Worm (Caenorhabditis elegans) whole organism, young adult: Measurements from ENCODE around the gene bath-7.

Source experiments
- B0019.2 ChIP-seq: fragments of 200-800 bp; sonication (Bioruptor generic); conservative IDR thresholded peaks from 2 replicates; pipeline ENCODE4 v1.3.6; 2022; ENCODE audit warnings: missing genetic modification reagents, missing genetic modification characterization, missing compliant biosample characterization
- C06A6.2 ChIP-seq: fragments of 200-800 bp; sonication (Bioruptor generic); conservative IDR thresholded peaks from 2 replicates; pipeline ENCODE4 v1.3.6; 2022; ENCODE audit warnings: missing genetic modification characterization, missing compliant biosample characterization
- D2030.7 ChIP-seq: fragments of 200-800 bp; sonication (Bioruptor generic); IDR thresholded peaks from 2 replicates; pipeline ENCODE4 v1.3.6; 2022; ENCODE audit warnings: missing genetic modification reagents, missing genetic modification characterization, missing compliant biosample characterization
- F22D6.2 ChIP-seq: sonication (generic microtip); optimal IDR thresholded peaks from 2 replicates; lab custom pipeline; 2016; ENCODE audit warnings: mild to moderate bottlenecking, missing genetic modification characterization, missing compliant biosample characterization
- F23B12.7 ChIP-seq: sonication (generic microtip); optimal IDR thresholded peaks from 2 replicates; lab custom pipeline; 2017; ENCODE audit warnings: missing genetic modification characterization, mild to moderate bottlenecking, missing compliant biosample characterization, antibody characterized with exemption, moderate library complexity; ENCODE audit not compliant: insufficient read depth
- F52B5.7 ChIP-seq: sonication (generic microtip); optimal IDR thresholded peaks from 2 replicates; lab custom pipeline; 2016; ENCODE audit warnings: mild to moderate bottlenecking, missing genetic modification characterization, missing compliant biosample characterization
- K11D2.4 ChIP-seq: fragments of 200-800 bp; sonication (Bioruptor generic); IDR thresholded peaks from 2 replicates; pipeline ENCODE4 v1.3.6; 2022; ENCODE audit warnings: missing genetic modification reagents, missing genetic modification characterization, missing compliant biosample characterization
- Y95B8A.8 ChIP-seq: fragments of 200-800 bp; sonication (Bioruptor generic); IDR thresholded peaks from 2 replicates; pipeline ENCODE4 v1.3.6; 2022; ENCODE audit warnings: missing genetic modification reagents, missing genetic modification characterization, missing compliant biosample characterization
- ZK185.1 ChIP-seq: sonication (generic microtip); optimal IDR thresholded peaks from 2 replicates; lab custom pipeline; 2016; ENCODE audit warnings: mild to moderate bottlenecking, missing genetic modification characterization, missing compliant biosample characterization; ENCODE audit not compliant: poor library complexity, severe bottlenecking
- bed-2 ChIP-seq: fragments of 200-800 bp; sonication (Bioruptor generic); IDR thresholded peaks from 2 replicates; pipeline ENCODE4 v1.3.6; 2022; ENCODE audit warnings: missing genetic modification reagents, missing genetic modification characterization, missing compliant biosample characterization
- ceh-58 ChIP-seq: fragments of 200-800 bp; sonication (Bioruptor generic); IDR thresholded peaks from 2 replicates; pipeline ENCODE4 v1.3.6; 2022; ENCODE audit warnings: missing genetic modification characterization, missing compliant biosample characterization
- ceh-79 ChIP-seq: sonication (generic microtip); optimal IDR thresholded peaks from 2 replicates; lab custom pipeline; 2017; ENCODE audit warnings: mild to moderate bottlenecking, missing genetic modification characterization, missing compliant biosample characterization
- die-1 ChIP-seq: sonication (generic microtip); optimal IDR thresholded peaks from 2 replicates; lab custom pipeline; 2016; ENCODE audit warnings: missing genotype, mild to moderate bottlenecking, missing genetic modification characterization, missing compliant biosample characterization
- efl-1 ChIP-seq: fragments of 150-350 bp; optimal IDR thresholded peaks from 2 replicates; lab custom pipeline; 2014; ENCODE audit warnings: missing biosample characterization, missing genetic modification reagents, missing genetic modification characterization
- fkh-3 ChIP-seq: sonication (generic microtip); optimal IDR thresholded peaks from 2 replicates; lab custom pipeline; 2016; ENCODE audit warnings: mild to moderate bottlenecking, missing genetic modification characterization, missing compliant biosample characterization
- him-1 ChIP-seq: sonication (generic microtip); optimal IDR thresholded peaks from 2 replicates; lab custom pipeline; 2016; ENCODE audit warnings: missing genotype, missing genetic modification reagents, missing genetic modification characterization, missing compliant biosample characterization
- hrde-1 ChIP-seq: sonication (generic microtip); optimal IDR thresholded peaks from 2 replicates; lab custom pipeline; 2016; ENCODE audit warnings: missing genetic modification characterization, mild to moderate bottlenecking, missing compliant biosample characterization, moderate library complexity, missing genotype, missing genetic modification reagents, borderline replicate concordance
- lin-26 ChIP-seq: fragments of 200-800 bp; sonication (Bioruptor generic); IDR thresholded peaks from 2 replicates; pipeline ENCODE4 v1.3.6; 2022; ENCODE audit warnings: missing genetic modification reagents, missing genetic modification characterization, missing compliant biosample characterization
- lin-35 ChIP-seq, 3 experiments: fragments of 150-350 bp in 2 of 3; sonication (generic microtip) in 1 of 3; optimal IDR thresholded peaks; 2 replicates each; lab custom pipeline; 2014 to 2018; ENCODE audit warnings: missing biosample characterization in 3 of 3, missing genetic modification characterization in 3 of 3, missing genetic modification reagents in 3 of 3
- lir-1 ChIP-seq: fragments of 200-800 bp; sonication (Bioruptor generic); conservative IDR thresholded peaks from 2 replicates; pipeline ENCODE4 v1.3.6; 2022; ENCODE audit warnings: missing genetic modification reagents, missing genetic modification characterization, missing compliant biosample characterization
- madf-8 ChIP-seq: fragments of 200-800 bp; sonication (Bioruptor generic); conservative IDR thresholded peaks from 2 replicates; pipeline ENCODE4 v1.3.6; 2022; ENCODE audit warnings: missing genetic modification reagents, missing genetic modification characterization, missing compliant biosample characterization
- mes-4 ChIP-seq: sonication (generic microtip); optimal IDR thresholded peaks from 2 replicates; lab custom pipeline; 2016; ENCODE audit warnings: missing genotype, missing genetic modification characterization, missing compliant biosample characterization
- nfya-1 ChIP-seq: sonication (generic microtip); optimal IDR thresholded peaks from 2 replicates; lab custom pipeline; 2017; ENCODE audit warnings: antibody characterized with exemption, missing compliant biosample characterization, missing genetic modification characterization, borderline replicate concordance; ENCODE audit not compliant: insufficient read depth
- nhr-27 ChIP-seq: fragments of 200-800 bp; sonication (Bioruptor generic); optimal IDR thresholded peaks from 2 replicates; lab custom pipeline; 2018; ENCODE audit warnings: mild to moderate bottlenecking, missing genetic modification characterization, moderate library complexity, missing compliant biosample characterization
- pbrm-1 ChIP-seq: fragments of 200-800 bp; sonication (Bioruptor generic); IDR thresholded peaks from 2 replicates; pipeline ENCODE4 v1.3.6; 2022; ENCODE audit warnings: missing genetic modification reagents, missing genetic modification characterization, missing compliant biosample characterization
- repo-1 ChIP-seq: sonication (generic microtip); optimal IDR thresholded peaks from 2 replicates; lab custom pipeline; 2017; ENCODE audit warnings: mild to moderate bottlenecking, missing genetic modification characterization, missing compliant biosample characterization
- sdz-38 ChIP-seq: sonication (generic microtip); optimal IDR thresholded peaks from 2 replicates; lab custom pipeline; 2016; ENCODE audit warnings: missing genotype, missing genetic modification characterization, missing compliant biosample characterization
- snpc-1.3 ChIP-seq: sonication (generic microtip); optimal IDR thresholded peaks from 2 replicates; lab custom pipeline; 2017; ENCODE audit warnings: missing genetic modification characterization, mild to moderate bottlenecking, missing compliant biosample characterization, antibody characterized with exemption, moderate library complexity, missing genotype, missing genetic modification reagents; ENCODE audit not compliant: insufficient read depth
- sptf-2 ChIP-seq: fragments of 200-800 bp; sonication (Bioruptor generic); optimal IDR thresholded peaks from 2 replicates; lab custom pipeline; 2018; ENCODE audit warnings: mild to moderate bottlenecking, missing genetic modification characterization, missing compliant biosample characterization
- unc-130 ChIP-seq: sonication (generic microtip); optimal IDR thresholded peaks from 2 replicates; lab custom pipeline; 2016; ENCODE audit warnings: missing genetic modification reagents, missing genetic modification characterization, missing compliant biosample characterization
- zim-3 ChIP-seq: sonication (generic microtip); optimal IDR thresholded peaks from 2 replicates; lab custom pipeline; 2017; ENCODE audit warnings: mild to moderate bottlenecking, missing genetic modification characterization, moderate library complexity, missing compliant biosample characterization

bath-7 gene

DNA sequence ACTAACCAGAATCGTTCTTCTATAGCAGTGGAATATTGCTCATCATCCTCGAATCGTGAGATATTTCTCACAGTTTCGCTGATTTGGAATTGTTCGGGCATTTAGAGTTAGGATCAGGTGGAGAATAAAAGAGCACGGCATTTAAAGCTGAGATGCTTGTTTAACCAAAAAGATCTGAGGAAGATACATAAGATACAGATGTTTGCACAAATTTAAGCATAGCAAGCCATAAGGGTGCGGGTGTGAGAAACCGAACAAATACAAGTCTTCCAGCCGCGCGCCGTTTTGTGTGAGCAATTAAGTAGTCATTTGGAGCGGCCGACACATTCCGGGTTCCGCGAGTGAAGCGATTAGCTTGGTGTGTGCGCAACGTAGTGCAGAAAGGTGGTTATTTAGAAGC lies 34.5 kb downstream of the bath-7 start, which contains the start of gene math-7:
Gene math-7 (minus strand): TSS at position 101 of the 400 bp plus-strand sequence.
- TF ChIP-seq ZK185.1 (tag; lab: Kevin White, UChicago), result no peak
- TF ChIP-seq snpc-1.3, result no peak
- no peak for TF ChIP-seq mes-4 (tag; lab: Kevin White, UChicago)
- no peak for TF ChIP-seq fkh-3 (tag; lab: Kevin White, UChicago)
- TF ChIP-seq pbrm-1, result no peak
- TF ChIP-seq ceh-58 (GFP tag; lab: Robert Waterston, UW), result no peak
- TF ChIP-seq madf-8 (GFP tag; lab: Robert Waterston, UW), result no peak

DNA sequence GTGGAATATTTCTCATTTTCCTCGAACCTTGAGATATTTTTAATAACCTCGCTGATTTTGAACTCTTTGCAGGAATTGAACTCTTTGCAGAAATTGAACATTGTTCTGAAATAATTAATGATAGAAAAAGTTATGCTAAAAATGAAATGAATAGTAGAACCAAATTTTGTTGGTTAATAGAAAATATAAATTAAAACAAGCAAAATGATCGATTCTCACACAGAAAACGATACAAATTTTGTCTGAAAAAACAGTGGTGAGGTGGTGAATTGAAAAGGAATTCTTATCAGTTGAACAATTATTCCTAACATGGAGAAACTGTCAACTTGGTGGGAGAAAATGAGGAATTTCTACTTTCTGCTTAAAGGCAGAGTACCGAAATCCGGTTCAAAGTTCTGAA lies 36.3 kb downstream of the bath-7 start, which contains the start of gene math-6:
Gene math-6 (minus strand): TSS at position 101 of the 400 bp plus-strand sequence.
- no peak for TF ChIP-seq F52B5.7 (tag; lab: Kevin White, UChicago)
- TF ChIP-seq, all 124 proteins: peak for 0

DNA sequence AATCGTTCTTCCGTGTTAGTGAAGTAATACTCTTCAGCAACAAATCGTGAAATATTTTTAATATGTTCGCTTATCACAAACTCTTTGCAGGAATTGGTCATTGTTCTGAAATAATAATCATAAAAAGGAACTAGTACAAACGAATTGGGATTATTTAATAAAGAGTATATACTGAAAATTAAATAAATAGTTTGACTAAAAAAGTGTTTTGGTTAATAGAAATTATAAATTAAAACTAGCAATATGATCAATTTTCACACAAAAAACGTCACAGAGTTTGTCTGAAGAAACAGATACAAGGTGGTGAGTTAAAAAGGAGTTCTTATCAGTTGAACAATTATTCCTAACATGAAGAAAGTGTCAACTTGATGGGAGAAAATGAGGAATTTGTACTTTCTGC lies 38.2 kb downstream of the bath-7 start, which contains the start of gene math-5:
Gene math-5 (minus strand): TSS at position 101 of the 400 bp plus-strand sequence.
- TF ChIP-seq B0019.2 (GFP tag; lab: Robert Waterston, UW) (no peak), D2030.7 (no peak), bed-2 (no peak), nhr-27 (tag; lab: Kevin White, UChicago) (no peak), ceh-79 (no peak)
- TF ChIP-seq, all 124 proteins: peak for 0

DNA sequence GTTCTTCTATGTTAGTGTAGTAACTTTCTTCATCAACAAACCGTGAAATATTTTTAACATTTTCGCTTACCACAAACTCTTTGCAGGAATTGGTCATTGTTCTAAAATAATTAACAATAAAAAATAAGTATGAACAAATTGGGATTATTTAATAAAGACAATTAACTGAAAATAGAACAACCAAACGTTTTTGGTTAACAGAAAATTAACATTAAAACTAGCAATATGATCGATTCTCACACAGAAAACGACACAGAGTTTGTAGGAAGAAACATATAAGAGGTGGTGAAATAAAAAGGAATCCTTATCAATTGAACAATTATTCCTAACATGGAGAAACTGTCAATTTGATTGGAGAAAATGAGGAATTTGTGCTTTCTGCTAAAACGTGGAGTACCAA lies 42.3 kb downstream of the bath-7 start, which contains the start of gene math-16:
Gene math-16 (minus strand): TSS at position 101 of the 400 bp plus-strand sequence.
- no peak for TF ChIP-seq zim-3 (tag; lab: Kevin White, UChicago)
- no peak for TF ChIP-seq die-1 (tag; lab: Kevin White, UChicago)
- no peak for TF ChIP-seq C06A6.2 (GFP tag; lab: Robert Waterston, UW)
- TF ChIP-seq sptf-2, result no peak
- TF ChIP-seq unc-130 (GFP tag; lab: Kevin White, UChicago), result no peak
- no peak for TF ChIP-seq efl-1 (GFP tag; lab: Kevin White, UChicago)
- TF ChIP-seq nfya-1 (tag; lab: Kevin White, UChicago), result no peak
- TF ChIP-seq F22D6.2 (tag; lab: Kevin White, UChicago), result no peak
- no peak for TF ChIP-seq repo-1 (tag; lab: Kevin White, UChicago)
- TF ChIP-seq B0019.2 (GFP tag; lab: Robert Waterston, UW), result no peak
- no peak for TF ChIP-seq F23B12.7 (tag; lab: Kevin White, UChicago)
- no peak for TF ChIP-seq lin-26 (GFP tag; lab: Robert Waterston, UW)
- TF ChIP-seq K11D2.4 (GFP tag; lab: Robert Waterston, UW), result no peak
- TF ChIP-seq him-1 (tag; lab: Kevin White, UChicago), result no peak
- TF ChIP-seq lir-1 (GFP tag; lab: Robert Waterston, UW), result no peak
- TF ChIP-seq Y95B8A.8, result no peak

DNA sequence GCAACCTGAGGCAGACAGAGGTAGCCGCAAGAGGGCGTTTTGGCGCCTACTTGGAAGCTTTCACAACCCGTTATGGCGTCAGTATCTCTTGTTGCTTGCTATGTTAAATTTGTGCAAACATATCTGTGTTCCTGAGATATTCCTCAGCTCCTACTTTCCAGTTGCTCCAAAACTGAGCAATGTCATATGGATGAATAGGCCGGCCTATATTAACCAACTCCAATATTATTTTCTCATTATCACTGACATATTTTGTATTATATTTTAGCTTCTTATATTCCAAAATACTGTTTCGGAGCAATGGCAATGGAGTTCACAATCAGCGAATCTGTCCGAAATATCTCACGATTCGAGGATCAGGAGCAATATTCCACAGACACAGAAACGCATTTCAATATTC lies 45.3 kb downstream of the bath-7 start, which contains the start of gene math-13:
Gene math-13 (plus strand): TSS at position 301 of the 400 bp plus-strand sequence.
- TF ChIP-seq hrde-1 (tag; lab: Kevin White, UChicago) (no peak), B0019.2 (GFP tag; lab: Robert Waterston, UW) (no peak), sdz-38 (tag; lab: Kevin White, UChicago) (no peak), repo-1 (tag; lab: Kevin White, UChicago) (no peak), lin-35 (GFP tag; optimal IDR thresholded peaks at IDR 0.05; lab: Kevin White, UChicago) (no peak)
